Fruit fly (Drosophila melanogaster) whole organism, embryonic: ENCODE measurements around the gene Mlc1.

Experiments
- B-H1 ChIP-seq: fragments of 200-800 bp; sonication (Bioruptor generic); IDR thresholded peaks from 3 replicates; pipeline ENCODE4 v1.3.6; 2022; ENCODE audit warnings: missing biosample characterization, missing genetic modification characterization
- Bdp1 ChIP-seq: fragments of 200-800 bp; sonication (Bioruptor generic); optimal IDR thresholded peaks from 3 replicates; lab custom pipeline; 2016; ENCODE audit warnings: missing biosample characterization, missing genetic modification characterization
- CG10209 ChIP-seq: fragments of 200-800 bp; sonication (Bioruptor generic); optimal IDR thresholded peaks from 3 replicates; lab custom pipeline; 2017; ENCODE audit warnings: missing biosample characterization, mild to moderate bottlenecking, missing genetic modification characterization, missing genetic modification reagents
- CG11504 ChIP-seq: fragments of 200-800 bp; sonication (Bioruptor generic); optimal IDR thresholded peaks from 3 replicates; lab custom pipeline; 2019; ENCODE audit warnings: missing biosample characterization, mild to moderate bottlenecking, missing genetic modification characterization, moderate library complexity
- CG12155 ChIP-seq: fragments of 200-800 bp; sonication (Bioruptor generic); optimal IDR thresholded peaks from 3 replicates; lab custom pipeline; 2016; ENCODE audit warnings: missing biosample characterization, missing genetic modification characterization
- CG13296 ChIP-seq: fragments of 200-800 bp; sonication (Bioruptor generic); optimal IDR thresholded peaks from 3 replicates; lab custom pipeline; 2018; ENCODE audit warnings: missing biosample characterization, mild to moderate bottlenecking, missing genetic modification characterization
- CG14667 ChIP-seq: fragments of 200-800 bp; sonication (Bioruptor generic); IDR thresholded peaks from 2 replicates; pipeline ENCODE4 v1.3.6; 2022; ENCODE audit warnings: missing biosample characterization, missing genetic modification characterization
- CG2889 ChIP-seq: fragments of 200-800 bp; sonication (Bioruptor generic); IDR thresholded peaks from 3 replicates; pipeline ENCODE4 v1.3.6; 2022; ENCODE audit warnings: missing biosample characterization, missing genetic modification characterization
- CG31224 ChIP-seq: fragments of 200-800 bp; sonication (Bioruptor generic); IDR thresholded peaks from 2 replicates; pipeline ENCODE4 v1.3.6; 2022; ENCODE audit warnings: missing biosample characterization, missing genetic modification characterization
- CG34422 ChIP-seq: fragments of 200-800 bp; sonication (Bioruptor generic); IDR thresholded peaks from 3 replicates; pipeline ENCODE4 v1.3.6; 2022; ENCODE audit warnings: missing biosample characterization, missing genetic modification characterization
- CG42726 ChIP-seq: fragments of 200-800 bp; sonication (Bioruptor generic); IDR thresholded peaks from 2 replicates; pipeline ENCODE4 v1.3.6; 2022; ENCODE audit warnings: missing biosample characterization, missing genetic modification characterization; ENCODE audit not compliant: partially characterized antibody
- CG4707 ChIP-seq: fragments of 200-800 bp; sonication (Bioruptor generic); optimal IDR thresholded peaks from 2 replicates; lab custom pipeline; 2018; ENCODE audit warnings: missing biosample characterization, mild to moderate bottlenecking, missing genetic modification characterization, moderate library complexity
- CG5180 ChIP-seq: fragments of 200-800 bp; sonication (Bioruptor generic); optimal IDR thresholded peaks from 3 replicates; lab custom pipeline; 2017; ENCODE audit warnings: missing biosample characterization, missing genetic modification characterization, mild to moderate bottlenecking, moderate library complexity, missing genetic modification reagents
- CG7963 ChIP-seq: fragments of 200-800 bp; sonication (Bioruptor generic); IDR thresholded peaks from 3 replicates; pipeline ENCODE4 v1.3.6; 2022; ENCODE audit warnings: missing biosample characterization, missing genetic modification characterization; ENCODE audit not compliant: partially characterized antibody
- CG9437 ChIP-seq: fragments of 200-800 bp; sonication (Bioruptor generic); optimal IDR thresholded peaks from 2 replicates; lab custom pipeline; 2018; ENCODE audit warnings: missing biosample characterization, mild to moderate bottlenecking, missing genetic modification characterization
- Chrac-16 ChIP-seq: fragments of 200-800 bp; sonication (Bioruptor generic); optimal IDR thresholded peaks from 3 replicates; lab custom pipeline; 2016; ENCODE audit warnings: missing biosample characterization, missing genetic modification characterization
- D ChIP-seq, 2 experiments: fragments of 200-800 bp in 1 of 2; fragments of >200 bp in 1 of 2; sonication (Bioruptor generic) in 1 of 2; optimal IDR thresholded peaks; 2 replicates in 1 of 2; 3 replicates in 1 of 2; lab custom pipeline; 2017; ENCODE audit warnings: mild to moderate bottlenecking in 1 of 2, missing biosample characterization in 1 of 2, missing genetic modification characterization in 1 of 2, missing genetic modification reagents in 1 of 2
- Deaf1 ChIP-seq: fragments of 200-800 bp; optimal IDR thresholded peaks from 3 replicates; lab custom pipeline; 2019; ENCODE audit warnings: missing biosample characterization, mild to moderate bottlenecking, missing genetic modification characterization, moderate library complexity
- Fer2 ChIP-seq: fragments of 200-800 bp; sonication (Bioruptor generic); optimal IDR thresholded peaks from 2 replicates; lab custom pipeline; 2018; ENCODE audit warnings: missing biosample characterization, mild to moderate bottlenecking, missing genetic modification characterization, moderate library complexity
- HLH54F ChIP-seq: fragments of 200-800 bp; sonication (Bioruptor generic); optimal IDR thresholded peaks from 3 replicates; lab custom pipeline; 2016; ENCODE audit warnings: missing biosample characterization, missing genetic modification characterization
- HLHmδ ChIP-seq: fragments of 200-800 bp; sonication (Bioruptor generic); optimal IDR thresholded peaks from 2 replicates; lab custom pipeline; 2018; ENCODE audit warnings: missing biosample characterization, mild to moderate bottlenecking, missing genetic modification characterization, moderate library complexity
- MBD-R2 ChIP-seq: fragments of 200-800 bp; sonication (Bioruptor generic); IDR thresholded peaks from 2 replicates; pipeline ENCODE4 v1.3.6; 2022; ENCODE audit warnings: missing biosample characterization, missing genetic modification characterization
- Med ChIP-seq: fragments of 200-800 bp; sonication (Bioruptor generic); peaks from one replicate; lab custom pipeline; 2016; ENCODE audit warnings: missing biosample characterization, missing genetic modification characterization, mild to moderate bottlenecking, inconsistent platforms, moderate library complexity
- Sry-β ChIP-seq: fragments of 200-800 bp; sonication (Bioruptor generic); optimal IDR thresholded peaks from 2 replicates; lab custom pipeline; 2018; ENCODE audit warnings: missing biosample characterization, mild to moderate bottlenecking, missing genetic modification characterization, moderate library complexity
- Usf ChIP-seq: fragments of 200-800 bp; sonication (Bioruptor generic); optimal IDR thresholded peaks from 2 replicates; lab custom pipeline; 2017; ENCODE audit warnings: missing genotype, missing biosample characterization, missing genetic modification characterization
- ab ChIP-seq: fragments of 200-800 bp; sonication (Bioruptor generic); optimal IDR thresholded peaks from 2 replicates; lab custom pipeline; 2016; ENCODE audit warnings: missing biosample characterization, missing genetic modification characterization
- bigmax ChIP-seq: fragments of 200-800 bp; sonication (Bioruptor generic); optimal IDR thresholded peaks from 2 replicates; lab custom pipeline; 2018; ENCODE audit warnings: missing biosample characterization, mild to moderate bottlenecking, missing genetic modification characterization
- cad ChIP-seq: fragments of >200 bp; optimal IDR thresholded peaks from 2 replicates; lab custom pipeline; 2017; ENCODE audit warnings: missing biosample characterization, missing genetic modification characterization
- cato ChIP-seq: fragments of 200-800 bp; sonication (Bioruptor generic); optimal IDR thresholded peaks from 2 replicates; lab custom pipeline; 2016; ENCODE audit warnings: missing biosample characterization, missing genetic modification characterization, borderline replicate concordance
- caup ChIP-seq: fragments of 200-800 bp; sonication (Bioruptor generic); optimal IDR thresholded peaks from 3 replicates; lab custom pipeline; 2017; ENCODE audit warnings: missing biosample characterization, mild to moderate bottlenecking, missing genetic modification characterization, moderate library complexity; ENCODE audit not compliant: severe bottlenecking
- cg ChIP-seq: fragments of 200-800 bp; sonication (Bioruptor generic); optimal IDR thresholded peaks from 3 replicates; lab custom pipeline; 2019; ENCODE audit warnings: missing biosample characterization, mild to moderate bottlenecking, missing genetic modification characterization, moderate library complexity
- crc ChIP-seq: fragments of 200-800 bp; sonication (Bioruptor generic); optimal IDR thresholded peaks from 2 replicates; lab custom pipeline; 2016; ENCODE audit warnings: missing biosample characterization, missing genetic modification characterization
- cwo ChIP-seq: fragments of 200-800 bp; sonication (Bioruptor generic); optimal IDR thresholded peaks from 3 replicates; lab custom pipeline; 2017; ENCODE audit warnings: missing biosample characterization, missing genetic modification characterization, mild to moderate bottlenecking, moderate library complexity, missing genetic modification reagents
- da ChIP-seq: fragments of 200-800 bp; sonication (Bioruptor generic); optimal IDR thresholded peaks from 2 replicates; lab custom pipeline; 2016; ENCODE audit warnings: missing biosample characterization, missing genetic modification characterization
- dmrt99B ChIP-seq: fragments of 200-800 bp; sonication (Bioruptor generic); optimal IDR thresholded peaks from 2 replicates; lab custom pipeline; 2018; ENCODE audit warnings: missing biosample characterization, mild to moderate bottlenecking, missing genetic modification characterization, moderate library complexity
- esg ChIP-seq: fragments of 200-800 bp; sonication (Bioruptor generic); conservative IDR thresholded peaks from 2 replicates; pipeline ENCODE4 v1.3.6; 2022; ENCODE audit warnings: missing biosample characterization, missing genetic modification characterization
- gfzf ChIP-seq: fragments of 200-800 bp; sonication (Bioruptor generic); optimal IDR thresholded peaks from 2 replicates; lab custom pipeline; 2016; ENCODE audit warnings: missing biosample characterization, mild to moderate bottlenecking, missing genetic modification characterization, moderate library complexity
- jigr1 ChIP-seq: fragments of 200-800 bp; sonication (Bioruptor generic); IDR thresholded peaks from 3 replicates; pipeline ENCODE4 v1.3.6; 2022; ENCODE audit warnings: missing biosample characterization, missing genetic modification characterization
- klu ChIP-seq: fragments of 200-800 bp; sonication (Bioruptor generic); IDR thresholded peaks from 2 replicates; pipeline ENCODE4 v1.3.6; 2022; ENCODE audit warnings: missing biosample characterization, missing genetic modification characterization
- lilli ChIP-seq: fragments of 200-800 bp; sonication (Bioruptor generic); optimal IDR thresholded peaks from 3 replicates; lab custom pipeline; 2016; ENCODE audit warnings: missing biosample characterization, missing genetic modification characterization
- mld ChIP-seq: fragments of 200-800 bp; sonication (Bioruptor generic); IDR thresholded peaks from 3 replicates; pipeline ENCODE4 v1.3.6; 2022; ENCODE audit warnings: missing biosample characterization, missing genetic modification characterization; ENCODE audit not compliant: partially characterized antibody
- pita ChIP-seq: fragments of 200-800 bp; sonication (Bioruptor generic); optimal IDR thresholded peaks from 2 replicates; lab custom pipeline; 2017; ENCODE audit warnings: missing biosample characterization, mild to moderate bottlenecking, missing genetic modification characterization
- psq ChIP-seq: fragments of 200-800 bp; sonication (Bioruptor generic); optimal IDR thresholded peaks from 2 replicates; lab custom pipeline; 2017; ENCODE audit warnings: missing biosample characterization, missing genetic modification characterization
- rib ChIP-seq: fragments of 200-800 bp; sonication (Bioruptor generic); IDR thresholded peaks from 2 replicates; pipeline ENCODE4 v1.3.6; 2022; ENCODE audit warnings: missing biosample characterization, missing genetic modification characterization
- sens-2 ChIP-seq: fragments of 200-800 bp; sonication (Bioruptor generic); IDR thresholded peaks from 2 replicates; pipeline ENCODE4 v1.3.6; 2022; ENCODE audit warnings: missing biosample characterization, missing genetic modification characterization
- sisA ChIP-seq: fragments of 200-800 bp; sonication (Bioruptor generic); IDR thresholded peaks from 2 replicates; pipeline ENCODE4 v1.3.6; 2022; ENCODE audit warnings: missing biosample characterization, missing genetic modification characterization
- stwl ChIP-seq: fragments of 200-800 bp; sonication (Bioruptor generic); optimal IDR thresholded peaks from 3 replicates; lab custom pipeline; 2018; ENCODE audit warnings: missing biosample characterization, mild to moderate bottlenecking, missing genetic modification characterization, moderate library complexity
- sug ChIP-seq: fragments of 200-800 bp; optimal IDR thresholded peaks from 2 replicates; lab custom pipeline; 2019; ENCODE audit warnings: missing biosample characterization, mild to moderate bottlenecking, missing genetic modification characterization, moderate library complexity
- vnd ChIP-seq: fragments of 200-800 bp; sonication (Bioruptor generic); IDR thresholded peaks from 3 replicates; pipeline ENCODE4 v1.3.6; 2022; ENCODE audit warnings: missing biosample characterization, missing genetic modification characterization; ENCODE audit not compliant: partially characterized antibody

The Mlc1 gene

dm6 chr3R:27636010-27636584 lies 23.9 kb downstream of the Mlc1 start, which contains the start of the genes CG5611 and Mtl (continued):
- TF ChIP-seq cwo (GFP tag; lab: Kevin White, UChicago): peak; percentile 98
- TF ChIP-seq Usf: peak; percentile 100
- peak; percentile 98 for TF ChIP-seq Sry-β (GFP tag; lab: Kevin White, UChicago)
- TF ChIP-seq pita: no peak
- TF ChIP-seq ab (GFP tag; lab: Kevin White, UChicago): peak; percentile 98
- TF ChIP-seq CG12155: peak; percentile 99
- peak; percentile 100 for TF ChIP-seq rib (GFP tag; lab: Robert Waterston, UW)
- peak; percentile 91 for TF ChIP-seq Deaf1
- TF ChIP-seq lilli (GFP tag; lab: Kevin White, UChicago): peak; percentile 99
- peak; percentile 100 for TF ChIP-seq klu (GFP tag; lab: Robert Waterston, UW)
- peak; percentile 99 for TF ChIP-seq Med (GFP tag; lab: Kevin White, UChicago)
- TF ChIP-seq cato (GFP tag; lab: Kevin White, UChicago): peak; percentile 99
- peak; percentile 99 for TF ChIP-seq CG11504 (tag; lab: Kevin White, UChicago)
- no peak for TF ChIP-seq cad (GFP tag; lab: Kevin White, UChicago)
- TF ChIP-seq sug (tag; lab: Kevin White, UChicago): peak; percentile 99
- peak; percentile 100 for TF ChIP-seq CG14667
- peak; percentile 100 for TF ChIP-seq Chrac-16
- peak; percentile 100 for TF ChIP-seq CG34422 (GFP tag; lab: Robert Waterston, UW)
- TF ChIP-seq HLH54F (GFP tag; lab: Kevin White, UChicago): peak; percentile 99
- TF ChIP-seq vnd: no peak
- peak; percentile 100 for TF ChIP-seq esg (GFP tag; lab: Robert Waterston, UW)
- 0 out of 2 replicates have a peak, but pooled peaks have one; percentile 32 for TF ChIP-seq CG42726 (GFP tag; lab: Robert Waterston, UW)
- peak; percentile 94 for TF ChIP-seq CG5180 (GFP tag; lab: Kevin White, UChicago)
- peak; percentile 100 for TF ChIP-seq dmrt99B (tag; lab: Kevin White, UChicago)
- peak; percentile 100 for TF ChIP-seq B-H1 (GFP tag; lab: Robert Waterston, UW)
- peak; percentile 100 for TF ChIP-seq CG2889 (GFP tag; lab: Robert Waterston, UW)
- TF ChIP-seq CG7963 (GFP tag; lab: Robert Waterston, UW): no peak; the same call in 2 of the 3 replicates
- peak; percentile 99 for TF ChIP-seq caup (GFP tag; lab: Kevin White, UChicago)
- TF ChIP-seq cg (GFP tag; lab: Kevin White, UChicago): peak; percentile 74
- peak; percentile 100 for TF ChIP-seq MBD-R2
- peak; percentile 100 for TF ChIP-seq jigr1
- TF ChIP-seq mld: no peak
- peak; percentile 96 for TF ChIP-seq stwl (tag; lab: Kevin White, UChicago)
- TF ChIP-seq Fer2: peak; percentile 100
- peak; percentile 99 for TF ChIP-seq CG31224 (GFP tag; lab: Robert Waterston, UW)
- peak; percentile 97 for TF ChIP-seq CG4707 (GFP tag; lab: Kevin White, UChicago)
- TF ChIP-seq sens-2 (GFP tag; lab: Robert Waterston, UW): peak; percentile 99
- peak; percentile 26 for TF ChIP-seq HLHmδ (GFP tag; lab: Kevin White, UChicago)
- peak; percentile 89 for TF ChIP-seq crc (GFP tag; lab: Kevin White, UChicago)
- TF ChIP-seq CG10209 (GFP tag; lab: Kevin White, UChicago): peak; percentile 100
- TF ChIP-seq Bdp1 (GFP tag; lab: Kevin White, UChicago): peak; percentile 93
- peak; percentile 96 for TF ChIP-seq CG9437
- TF ChIP-seq psq (GFP tag; lab: Kevin White, UChicago): peak; percentile 99
- TF ChIP-seq D (optimal IDR thresholded peaks at IDR 0.05; lab: Kevin White, UChicago): no peak
- TF ChIP-seq D (GFP tag; optimal IDR thresholded peaks at IDR 0.05; lab: Kevin White, UChicago): peak; percentile 99
- TF ChIP-seq bigmax: peak; percentile 84
- peak; percentile 94 for TF ChIP-seq da (GFP tag; lab: Kevin White, UChicago)
- peak; percentile 99 for TF ChIP-seq CG13296 (GFP tag; lab: Kevin White, UChicago)
- TF ChIP-seq sisA: peak; percentile 100
- TF ChIP-seq gfzf (GFP tag; lab: Kevin White, UChicago): peak; percentile 29
